Worm (Caenorhabditis elegans) whole organism, L2 larva: ENCODE measurements around the gene srw-121.

ENCODE experiments used
- ama-1 ChIP-seq: fragments of 150-350 bp; optimal IDR thresholded peaks from 2 replicates; lab custom pipeline; 2018; ENCODE audit warnings: inconsistent platforms
- egl-27 ChIP-seq: sonication (generic microtip); optimal IDR thresholded peaks from 3 replicates; lab custom pipeline; 2017; ENCODE audit warnings: missing biosample characterization, missing genetic modification reagents, missing genetic modification characterization
- lin-13 ChIP-seq: fragments of 150-350 bp; optimal IDR thresholded peaks from 2 replicates; lab custom pipeline; 2014; ENCODE audit warnings: missing biosample characterization, missing genetic modification reagents, missing genetic modification characterization
- lin-39 ChIP-seq: fragments of 150-350 bp; optimal IDR thresholded peaks from 2 replicates; lab custom pipeline; 2014; ENCODE audit warnings: missing biosample characterization, missing genetic modification reagents, missing genetic modification characterization
- lsy-2 ChIP-seq, 2 experiments: fragments of 150-350 bp in 1 of 2; sonication (generic microtip) in 1 of 2; optimal IDR thresholded peaks; 2 replicates each; lab custom pipeline; 2014 to 2017; ENCODE audit warnings: missing biosample characterization in 2 of 2, missing genetic modification characterization in 2 of 2
- mbf-1 ChIP-seq: sonication (generic microtip); optimal IDR thresholded peaks from 2 replicates; lab custom pipeline; 2017; ENCODE audit warnings: missing biosample characterization, missing genetic modification characterization
- nhr-10 ChIP-seq: sonication (generic microtip); optimal IDR thresholded peaks from 2 replicates; lab custom pipeline; 2017; ENCODE audit warnings: missing biosample characterization, missing genetic modification characterization
- nhr-11 ChIP-seq: fragments of 150-350 bp; optimal IDR thresholded peaks from 2 replicates; lab custom pipeline; 2014; ENCODE audit warnings: missing biosample characterization, missing genetic modification characterization
- nhr-77 ChIP-seq: fragments of 150-350 bp; optimal IDR thresholded peaks from 2 replicates; lab custom pipeline; 2014; ENCODE audit warnings: missing biosample characterization, missing genetic modification characterization
- skn-1 ChIP-seq: sonication (generic microtip); optimal IDR thresholded peaks from 2 replicates; lab custom pipeline; 2017; ENCODE audit warnings: missing biosample characterization, missing genetic modification characterization
- snpc-4 ChIP-seq: fragments of 150-350 bp; optimal IDR thresholded peaks from 2 replicates; lab custom pipeline; 2014; ENCODE audit warnings: missing biosample characterization, missing genetic modification characterization
- unc-55 ChIP-seq: fragments of 150-350 bp; sonication (generic microtip); optimal IDR thresholded peaks from 3 replicates; lab custom pipeline; 2014; ENCODE audit warnings: missing biosample characterization, missing genetic modification reagents, missing genetic modification characterization
- zag-1 ChIP-seq: fragments of 150-350 bp; optimal IDR thresholded peaks from 2 replicates; lab custom pipeline; 2014; ENCODE audit warnings: missing biosample characterization, missing genetic modification characterization

ce11 chrV:3040930-3041329 is 49.5 kb upstream of the srw-121 start:
- no peak for TF ChIP-seq zag-1 (tag; lab: Kevin White, UChicago)
- TF ChIP-seq ama-1 (lab: Kevin White, UChicago), result no peak
- no peak for TF ChIP-seq mbf-1 (tag; lab: Kevin White, UChicago)
- no peak for TF ChIP-seq lin-13 (GFP tag; lab: Kevin White, UChicago)
- no peak for TF ChIP-seq skn-1
- no peak for TF ChIP-seq lin-39
- no peak for TF ChIP-seq snpc-4 (tag; lab: Kevin White, UChicago)
- no peak for TF ChIP-seq egl-27 (tag; lab: Kevin White, UChicago)
- TF ChIP-seq nhr-11 (tag; lab: Kevin White, UChicago), result no peak
- TF ChIP-seq nhr-10, result no peak
- no peak for TF ChIP-seq unc-55 (GFP tag; lab: Kevin White, UChicago)
- TF ChIP-seq lsy-2 (tag; optimal IDR thresholded peaks at IDR 0.05; lab: Kevin White, UChicago), result no peak
- TF ChIP-seq nhr-77 (tag; lab: Kevin White, UChicago), result no peak
